Worm (Caenorhabditis elegans) whole organism, midembryonic: Measurements from ENCODE around the gene irg-8.

Experiments used
- T22C8.4 ChIP-seq: fragments of 200-800 bp; sonication (Bioruptor generic); IDR thresholded peaks from 2 replicates; pipeline ENCODE4 v1.3.6; 2022; ENCODE audit warnings: missing genetic modification characterization, missing compliant biosample characterization
- cog-1 ChIP-seq: sonication (generic microtip); optimal IDR thresholded peaks from 2 replicates; lab custom pipeline; 2016; ENCODE audit warnings: missing genetic modification characterization, missing compliant biosample characterization
- flt-1 ChIP-seq: fragments of 200-800 bp; sonication (Bioruptor generic); IDR thresholded peaks from 2 replicates; pipeline ENCODE4 v1.3.6; 2022; ENCODE audit warnings: missing genetic modification characterization, missing compliant biosample characterization
- klf-2 ChIP-seq: fragments of 200-800 bp; sonication (Bioruptor generic); conservative IDR thresholded peaks from 2 replicates; pipeline ENCODE4 v1.3.6; 2022; ENCODE audit warnings: missing genetic modification reagents, missing genetic modification characterization, missing compliant biosample characterization
- med-1 ChIP-seq: sonication (generic microtip); optimal IDR thresholded peaks from 2 replicates; lab custom pipeline; 2017; ENCODE audit warnings: missing genetic modification characterization, mild to moderate bottlenecking, missing compliant biosample characterization, antibody characterized with exemption, missing genetic modification reagents; ENCODE audit not compliant: insufficient read depth
- ref-1 ChIP-seq: fragments of 200-800 bp; sonication (Bioruptor generic); conservative IDR thresholded peaks from 2 replicates; pipeline ENCODE4 v1.3.6; 2022; ENCODE audit warnings: missing genetic modification reagents, missing genetic modification characterization, missing compliant biosample characterization
- tab-1 ChIP-seq: fragments of 200-800 bp; sonication (Bioruptor generic); IDR thresholded peaks from 2 replicates; pipeline ENCODE4 v1.3.6; 2022; ENCODE audit warnings: missing genetic modification characterization, missing compliant biosample characterization
- ztf-29 ChIP-seq: fragments of 200-800 bp; sonication (Bioruptor generic); IDR thresholded peaks from 2 replicates; pipeline ENCODE4 v1.3.6; 2022; ENCODE audit warnings: missing genetic modification reagents, missing genetic modification characterization, missing compliant biosample characterization

DNA sequence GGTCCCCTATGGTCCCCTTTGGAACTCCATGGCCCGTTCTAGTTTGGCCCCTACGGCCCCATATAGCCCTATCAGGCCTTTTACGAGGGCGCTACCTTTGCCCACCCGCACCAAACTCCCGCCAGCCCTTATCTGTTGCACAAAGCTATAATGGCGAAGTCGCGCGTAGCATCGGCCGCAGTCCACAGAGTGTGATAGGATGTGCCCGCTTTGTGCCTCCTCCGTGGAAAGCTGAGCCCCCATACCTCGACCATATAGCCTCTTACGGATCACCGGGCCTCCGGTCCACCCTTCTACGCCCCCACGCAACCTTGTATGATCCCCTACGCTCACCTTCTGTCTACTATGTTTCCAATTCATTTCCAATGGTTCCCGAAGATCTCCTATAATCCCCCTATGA, 29.5 kb upstream of the irg-8 start:
- TF ChIP-seq flt-1 (0 out of 2 replicates have a peak, but pooled peaks have one; percentile 32), ref-1 (GFP tag; lab: Robert Waterston, UW) (no peak), tab-1 (0 out of 2 replicates have a peak, but pooled peaks have one; percentile 40), ztf-29 (GFP tag; lab: Robert Waterston, UW) (no peak), cog-1 (tag; lab: Kevin White, UChicago) (no peak), T22C8.4 (GFP tag; lab: Robert Waterston, UW) (no peak), med-1 (GFP tag; lab: Kevin White, UChicago) (no peak), klf-2 (GFP tag; lab: Robert Waterston, UW) (no peak)
